Fruit fly (Drosophila melanogaster): Measurements from ENCODE around the gene Pxt.

The Pxt gene

DNA sequence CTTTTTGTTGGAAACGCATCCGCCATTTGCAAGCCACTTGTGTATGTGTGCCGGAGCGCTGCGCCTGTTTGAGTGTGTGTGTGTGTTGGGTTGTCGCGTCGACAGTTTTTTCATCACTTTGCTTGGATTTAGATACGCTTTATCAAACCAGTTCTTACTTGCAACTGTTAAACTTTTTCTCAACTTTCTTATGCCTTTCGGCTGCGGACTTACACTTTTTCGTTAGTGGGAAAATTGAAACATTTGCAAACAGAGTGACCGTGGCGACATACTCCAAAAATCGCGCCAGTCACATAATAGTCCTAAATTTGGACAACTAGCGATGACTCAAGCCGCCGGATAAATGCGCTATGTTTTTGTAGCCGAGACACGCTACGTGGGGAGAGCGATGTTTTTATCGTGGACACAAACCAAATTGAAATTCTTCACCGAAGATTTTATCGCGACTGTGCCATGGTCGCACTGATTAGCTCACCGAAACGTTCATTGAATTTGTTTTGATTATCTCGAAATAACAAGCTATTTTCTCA is 36.9 kb upstream of the Pxt start, which contains the start of the genes alt and CG7655 (continued):
- no peak for TF ChIP-seq CG12942 (GFP tag; optimal IDR thresholded peaks at IDR 0.05)
- TF ChIP-seq CG2202 (tag; optimal IDR thresholded peaks at IDR 0.05), result peak; percentile 8
- no peak for TF ChIP-seq crp (GFP tag; optimal IDR thresholded peaks at IDR 0.05)
- TF ChIP-seq Atf6 (GFP tag; IDR thresholded peaks at IDR 0.05), result no peak
- TF ChIP-seq CG14860 (GFP tag; IDR thresholded peaks at IDR 0.05; ENCODE audit: partially characterized antibody), result no peak
- TF ChIP-seq eve (GFP tag; optimal IDR thresholded peaks at IDR 0.05), result no peak
- no peak for TF ChIP-seq shn (GFP tag; optimal IDR thresholded peaks at IDR 0.05)
- TF ChIP-seq Hr3 (GFP tag; optimal IDR thresholded peaks at IDR 0.05), result no peak
- no peak for TF ChIP-seq CG6175 (GFP tag; IDR thresholded peaks at IDR 0.05)
- TF ChIP-seq Nf-YC (tag; optimal IDR thresholded peaks at IDR 0.05), result peak; percentile 36
- peak; percentile 23 for TF ChIP-seq hkb (optimal IDR thresholded peaks at IDR 0.05)
- no peak for TF ChIP-seq hkb (GFP tag; IDR thresholded peaks at IDR 0.05)
- no peak for TF ChIP-seq usp (GFP tag; optimal IDR thresholded peaks at IDR 0.05)
- TF ChIP-seq Hand (GFP tag; optimal IDR thresholded peaks at IDR 0.05), result peak; percentile 0
- no peak for TF ChIP-seq vnd (GFP tag; IDR thresholded peaks at IDR 0.05; ENCODE audit: partially characterized antibody)
- TF ChIP-seq CG14014 (GFP tag; IDR thresholded peaks at IDR 0.05), result no peak
- no peak for TF ChIP-seq ci (GFP tag; IDR thresholded peaks at IDR 0.05)
- no peak for TF ChIP-seq CG8359 (GFP tag; optimal IDR thresholded peaks at IDR 0.05; ENCODE audit: borderline replicate concordance)
- TF ChIP-seq CG5953 (GFP tag; IDR thresholded peaks at IDR 0.05), result no peak
- TF ChIP-seq wek (GFP tag; optimal IDR thresholded peaks at IDR 0.05), result no peak
- TF ChIP-seq Taf1 (GFP tag; IDR thresholded peaks at IDR 0.05), result no peak
- peak; percentile 36 for TF ChIP-seq CG2120 (GFP tag; optimal IDR thresholded peaks at IDR 0.05)
- no peak for TF ChIP-seq lbe (GFP tag; optimal IDR thresholded peaks at IDR 0.05)
- TF ChIP-seq vfl (GFP tag; optimal IDR thresholded peaks at IDR 0.05), result no peak
- TF ChIP-seq HLH4C (GFP tag; IDR thresholded peaks at IDR 0.05; ENCODE audit: partially characterized antibody), result no peak
- no peak for TF ChIP-seq CG8388 (GFP tag; optimal IDR thresholded peaks at IDR 0.05)
- TF ChIP-seq CG12299 (tag; optimal IDR thresholded peaks at IDR 0.05), result peak; percentile 23
- TF ChIP-seq CG1647 (GFP tag; optimal IDR thresholded peaks at IDR 0.05), result no peak
- TF ChIP-seq CG13624 (GFP tag; optimal IDR thresholded peaks at IDR 0.05), result peak; percentile 46
- no peak for TF ChIP-seq TFAM (GFP tag; optimal IDR thresholded peaks at IDR 0.05)
- TF ChIP-seq Ssrp (tag; optimal IDR thresholded peaks at IDR 0.05), result no peak
- TF ChIP-seq Doc3 (GFP tag; IDR thresholded peaks at IDR 0.05; ENCODE audit: partially characterized antibody), result no peak
- TF ChIP-seq da (GFP tag; optimal IDR thresholded peaks at IDR 0.05), result peak; percentile 1
- TF ChIP-seq trem (tag; optimal IDR thresholded peaks at IDR 0.05), result peak; percentile 82
- TF ChIP-seq CG30403 (GFP tag; optimal IDR thresholded peaks at IDR 0.05), result no peak
- no peak for TF ChIP-seq CG7357 (GFP tag; IDR thresholded peaks at IDR 0.05)
- no peak for TF ChIP-seq CG8765 (GFP tag; IDR thresholded peaks at IDR 0.05)
- TF ChIP-seq gt (GFP tag; IDR thresholded peaks at IDR 0.05), result no peak
- no peak for TF ChIP-seq CG16813 (GFP tag; IDR thresholded peaks at IDR 0.05; ENCODE audit: partially characterized antibody)
- TF ChIP-seq tin (GFP tag; optimal IDR thresholded peaks at IDR 0.05), result peak; percentile 22
- no peak for TF ChIP-seq eyg (GFP tag; optimal IDR thresholded peaks at IDR 0.05)
- TF ChIP-seq dmrt11E (tag; optimal IDR thresholded peaks at IDR 0.05), result no peak
- no peak for TF ChIP-seq tup (GFP tag; optimal IDR thresholded peaks at IDR 0.05)
- no peak for TF ChIP-seq CG13296 (GFP tag; optimal IDR thresholded peaks at IDR 0.05)
- TF ChIP-seq CG9215 (GFP tag; IDR thresholded peaks at IDR 0.05), result no peak
- TF ChIP-seq her (GFP tag; optimal IDR thresholded peaks at IDR 0.05), result peak; percentile 58
- no peak for TF ChIP-seq CG11696 (GFP tag; IDR thresholded peaks at IDR 0.05)
- no peak for TF ChIP-seq cas (GFP tag; IDR thresholded peaks at IDR 0.05)
- TF ChIP-seq aop (GFP tag; IDR thresholded peaks at IDR 0.05), result no peak
- TF ChIP-seq CG4730 (GFP tag; IDR thresholded peaks at IDR 0.05), result no peak
- peak; percentile 74 for TF ChIP-seq p53 (GFP tag; optimal IDR thresholded peaks at IDR 0.05)
- no peak for TF ChIP-seq CG32532 (GFP tag; IDR thresholded peaks at IDR 0.05)

All from whole organism, embryonic.